Worm (Caenorhabditis elegans): ENCODE measurements around the gene T28H11.7.

The T28H11.7 gene

ce11 chrIV:4975995-4976394 is 41.0 kb downstream of the T28H11.7 start, which contains the start of gene Y9C9A.16:
Y9C9A.16 (minus strand) TSS chrIV:4976125.
- TF ChIP-seq ama-1 (optimal IDR thresholded peaks at IDR 0.05) (no peak), lin-39 (tag; optimal IDR thresholded peaks at IDR 0.05) (no peak), jun-1 (tag; optimal IDR thresholded peaks at IDR 0.05) (no peak), mml-1 (tag; optimal IDR thresholded peaks at IDR 0.05) (no peak), pha-4 (tag; optimal IDR thresholded peaks at IDR 0.05) (no peak), aly-2 (tag; optimal IDR thresholded peaks at IDR 0.05) (no peak), ceh-9 (tag; optimal IDR thresholded peaks at IDR 0.05) (no peak), R02D3.7 (tag; optimal IDR thresholded peaks at IDR 0.05) (no peak), nhr-67 (tag; optimal IDR thresholded peaks at IDR 0.05) (no peak), ztf-4 (tag; optimal IDR thresholded peaks at IDR 0.05) (no peak), elt-1 (tag; optimal IDR thresholded peaks at IDR 0.05) (no peak)

- TF ChIP-seq hmg-11 (tag; optimal IDR thresholded peaks at IDR 0.05): no peak
- no peak for TF ChIP-seq tbx-2 (tag; optimal IDR thresholded peaks at IDR 0.05)
- TF ChIP-seq ceh-9 (tag; optimal IDR thresholded peaks at IDR 0.05): no peak
- no peak for TF ChIP-seq nhr-28 (tag; optimal IDR thresholded peaks at IDR 0.05)
- TF ChIP-seq daf-12 (tag; optimal IDR thresholded peaks at IDR 0.05): no peak
- no peak for TF ChIP-seq unc-39 (tag; optimal IDR thresholded peaks at IDR 0.05)
- TF ChIP-seq fkh-10 (GFP tag; optimal IDR thresholded peaks at IDR 0.05): no peak
- TF ChIP-seq skn-1 (tag; optimal IDR thresholded peaks at IDR 0.05): no peak
- TF ChIP-seq zag-1 (tag; optimal IDR thresholded peaks at IDR 0.05): no peak
Observed at ce11 chrIV:4969419-4969818, 47.6 kb downstream of the T28H11.7 start, which contains the start of gene Y9C9A.13. Y9C9A.13 (minus strand) TSS chrIV:4969519.
